Fruit fly (Drosophila melanogaster): ENCODE data around the gene Tti1.

The Tti1 gene

DNA sequence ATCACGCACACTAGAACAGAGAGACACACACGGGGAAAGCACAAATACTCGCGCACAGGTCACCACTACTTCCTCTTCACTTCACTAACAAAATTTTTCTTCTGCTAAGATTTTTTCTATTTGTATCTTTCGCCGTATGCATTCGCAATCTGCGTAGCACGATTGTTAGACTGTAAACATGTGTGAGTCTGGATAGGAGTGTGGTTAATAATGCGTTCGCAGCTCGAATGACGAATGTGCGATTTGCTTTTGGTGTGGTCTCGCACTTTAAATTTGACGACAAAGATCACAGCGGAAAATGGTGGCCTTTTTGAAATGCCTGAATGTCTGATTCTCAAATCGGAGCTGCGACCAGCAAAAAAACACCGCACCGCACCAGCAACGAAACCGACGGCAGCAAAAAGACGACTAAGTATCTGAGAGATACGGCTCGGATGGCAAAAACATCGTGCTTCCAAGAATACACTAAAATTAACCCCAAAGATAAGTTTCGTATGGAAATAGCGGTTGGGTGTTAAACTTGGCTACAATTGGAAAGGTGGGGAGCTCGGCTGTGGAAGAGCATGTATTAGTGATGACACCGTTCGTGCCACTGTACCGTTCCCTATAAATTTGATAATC lies 49.4 kb downstream of the Tti1 start, which contains the start of gene Unc-115a:
Gene Unc-115a, minus strand, starts transcription at position 410 of the 621 bp plus-strand sequence.
- TF ChIP-seq CG5204 (GFP tag; optimal IDR thresholded peaks at IDR 0.05) (no peak), CG7045 (GFP tag; optimal IDR thresholded peaks at IDR 0.05) (no peak), Clk (GFP tag; optimal IDR thresholded peaks at IDR 0.05) (no peak), CG14711 (tag; optimal IDR thresholded peaks at IDR 0.05) (no peak), ovo (GFP tag; optimal IDR thresholded peaks at IDR 0.05) (peak; percentile 49), bab1 (GFP tag; optimal IDR thresholded peaks at IDR 0.05) (peak; percentile 59), Mnt (GFP tag; optimal IDR thresholded peaks at IDR 0.05) (peak; percentile 87), cic (GFP tag; optimal IDR thresholded peaks at IDR 0.05) (peak; percentile 37), Hr96 (GFP tag; optimal IDR thresholded peaks at IDR 0.05) (no peak), Crg-1 (GFP tag; optimal IDR thresholded peaks at IDR 0.05) (peak; percentile 46), cnc (optimal IDR thresholded peaks at IDR 0.05) (no peak), CG33017 (tag; optimal IDR thresholded peaks at IDR 0.05) (peak; percentile 31), kay (GFP tag; ENCODE audit: borderline replicate concordance) (no peak), CG1620 (GFP tag; optimal IDR thresholded peaks at IDR 0.05) (peak; percentile 64), tj (GFP tag; optimal IDR thresholded peaks at IDR 0.05) (peak; percentile 50), CG12768 (GFP tag; optimal IDR thresholded peaks at IDR 0.05) (peak; percentile 33), pad (GFP tag; optimal IDR thresholded peaks at IDR 0.05) (no peak), CG7101 (tag; optimal IDR thresholded peaks at IDR 0.05) (peak; percentile 18), toe (GFP tag; optimal IDR thresholded peaks at IDR 0.05) (no peak), CG11617 (GFP tag; optimal IDR thresholded peaks at IDR 0.05) (peak; percentile 68)

DNA sequence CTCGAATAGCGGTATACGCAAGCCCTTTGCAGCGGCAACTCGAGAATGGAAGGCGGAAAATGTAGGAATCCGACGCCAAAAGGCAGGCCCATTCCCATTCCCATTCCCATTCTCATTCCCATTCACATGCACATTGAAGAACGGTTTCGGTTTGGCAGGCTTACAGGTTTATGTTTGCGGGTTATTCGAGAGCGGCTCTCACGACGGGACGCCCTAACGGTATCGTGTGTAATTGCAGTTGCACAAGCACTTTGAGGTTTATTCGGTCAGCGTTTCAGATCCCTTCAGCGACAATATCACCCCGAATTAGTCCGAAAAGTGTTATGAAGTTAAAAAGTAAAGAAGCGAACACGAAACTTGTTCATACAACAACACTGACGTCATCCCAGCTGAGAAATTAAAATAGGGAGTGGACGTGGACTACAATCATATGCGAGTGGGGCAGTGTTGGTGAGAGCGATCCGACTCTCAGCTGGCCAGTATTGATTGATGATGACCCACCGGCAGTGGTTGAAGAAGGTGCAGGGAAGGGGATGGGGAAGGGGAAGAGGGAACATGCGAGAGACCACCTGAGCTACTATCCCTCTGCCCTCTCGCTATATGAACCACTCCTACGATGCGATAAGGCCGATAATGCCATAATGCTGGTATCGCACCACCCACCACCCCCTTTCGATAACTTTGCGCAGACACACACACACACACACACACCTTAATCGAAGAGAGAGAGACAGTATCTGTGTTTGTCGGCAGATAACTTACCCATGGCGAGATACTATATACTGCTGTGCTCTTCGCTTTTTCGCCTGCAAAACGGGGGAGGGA lies 50.1 kb downstream of the Tti1 start:
- TF ChIP-seq CG12768 (GFP tag; optimal IDR thresholded peaks at IDR 0.05) (peak; percentile 52), CG33017 (tag; optimal IDR thresholded peaks at IDR 0.05) (no peak), Hr96 (GFP tag; optimal IDR thresholded peaks at IDR 0.05) (peak; percentile 37), CG1620 (GFP tag; optimal IDR thresholded peaks at IDR 0.05) (no peak), cnc (optimal IDR thresholded peaks at IDR 0.05) (no peak), CG7101 (tag; optimal IDR thresholded peaks at IDR 0.05) (peak; percentile 10), kay (GFP tag; ENCODE audit: borderline replicate concordance) (no peak), Mnt (GFP tag; optimal IDR thresholded peaks at IDR 0.05) (peak; percentile 64), Crg-1 (GFP tag; optimal IDR thresholded peaks at IDR 0.05) (peak; percentile 46), pad (GFP tag; optimal IDR thresholded peaks at IDR 0.05) (peak; percentile 91), CG14711 (tag; optimal IDR thresholded peaks at IDR 0.05) (no peak), bab1 (GFP tag; optimal IDR thresholded peaks at IDR 0.05) (no peak), CG7045 (GFP tag; optimal IDR thresholded peaks at IDR 0.05) (peak; percentile 51), toe (GFP tag; optimal IDR thresholded peaks at IDR 0.05) (peak; percentile 39), tj (GFP tag; optimal IDR thresholded peaks at IDR 0.05) (peak; percentile 42), ovo (GFP tag; optimal IDR thresholded peaks at IDR 0.05) (peak; percentile 96), CG5204 (GFP tag; optimal IDR thresholded peaks at IDR 0.05) (no peak), cic (GFP tag; optimal IDR thresholded peaks at IDR 0.05) (peak; percentile 97), CG11617 (GFP tag; optimal IDR thresholded peaks at IDR 0.05) (no peak), Clk (GFP tag; optimal IDR thresholded peaks at IDR 0.05) (peak; percentile 31)

DNA sequence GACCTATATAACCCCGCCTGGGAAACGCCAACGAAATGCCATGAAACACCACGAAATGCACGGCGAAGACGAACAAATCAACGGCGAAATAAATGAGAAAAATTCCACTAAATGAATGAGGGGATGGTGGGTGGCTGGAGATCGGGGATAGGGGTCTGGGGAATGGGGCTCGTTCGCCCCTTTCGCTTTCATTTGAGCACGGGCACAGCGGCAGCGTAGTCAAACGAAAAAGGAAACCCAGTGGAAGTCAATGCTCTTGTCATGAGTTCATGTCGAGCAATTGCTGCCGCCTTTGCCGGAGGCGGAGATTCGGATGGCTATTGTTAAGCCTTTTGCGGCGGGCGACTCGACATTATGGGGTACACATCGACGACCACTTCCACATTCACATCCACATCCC lies 51.2 kb downstream of the Tti1 start:
- TF ChIP-seq CG5204 (GFP tag; optimal IDR thresholded peaks at IDR 0.05) (no peak), CG12768 (GFP tag; optimal IDR thresholded peaks at IDR 0.05) (no peak), ovo (GFP tag; optimal IDR thresholded peaks at IDR 0.05) (no peak), kay (GFP tag; ENCODE audit: borderline replicate concordance) (no peak), cnc (optimal IDR thresholded peaks at IDR 0.05) (no peak), pad (GFP tag; optimal IDR thresholded peaks at IDR 0.05) (no peak), CG11617 (GFP tag; optimal IDR thresholded peaks at IDR 0.05) (no peak)

DNA sequence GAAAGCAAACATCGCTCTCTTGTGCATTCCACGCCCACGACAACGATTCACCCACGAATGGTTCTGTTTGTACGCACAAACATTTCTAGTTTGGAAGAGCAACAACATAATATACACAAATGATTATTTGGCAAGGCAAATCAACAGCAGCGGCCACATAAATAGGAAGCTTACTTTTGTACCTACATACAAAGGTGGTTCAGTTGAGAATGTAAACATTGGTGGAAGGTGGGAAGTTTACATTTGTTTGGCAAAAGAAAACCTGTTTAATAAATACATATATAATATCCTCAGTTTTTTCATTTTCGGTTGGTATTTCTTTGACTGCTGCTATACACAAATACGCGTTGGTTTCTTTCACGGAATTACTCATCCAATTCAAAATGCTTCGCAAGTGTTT lies 51.9 kb downstream of the Tti1 start:
- TF ChIP-seq cic (GFP tag; optimal IDR thresholded peaks at IDR 0.05) = no peak
- TF ChIP-seq Mnt (GFP tag; optimal IDR thresholded peaks at IDR 0.05) = peak; percentile 1
- TF ChIP-seq Hr96 (GFP tag; optimal IDR thresholded peaks at IDR 0.05) = no peak
- peak; percentile 52 for TF ChIP-seq CG7101 (tag; optimal IDR thresholded peaks at IDR 0.05)
- TF ChIP-seq kay (GFP tag; ENCODE audit: borderline replicate concordance) = peak; percentile 79
- TF ChIP-seq bab1 (GFP tag; optimal IDR thresholded peaks at IDR 0.05) = peak; percentile 76
- TF ChIP-seq CG14711 (tag; optimal IDR thresholded peaks at IDR 0.05) = peak; percentile 53

DNA sequence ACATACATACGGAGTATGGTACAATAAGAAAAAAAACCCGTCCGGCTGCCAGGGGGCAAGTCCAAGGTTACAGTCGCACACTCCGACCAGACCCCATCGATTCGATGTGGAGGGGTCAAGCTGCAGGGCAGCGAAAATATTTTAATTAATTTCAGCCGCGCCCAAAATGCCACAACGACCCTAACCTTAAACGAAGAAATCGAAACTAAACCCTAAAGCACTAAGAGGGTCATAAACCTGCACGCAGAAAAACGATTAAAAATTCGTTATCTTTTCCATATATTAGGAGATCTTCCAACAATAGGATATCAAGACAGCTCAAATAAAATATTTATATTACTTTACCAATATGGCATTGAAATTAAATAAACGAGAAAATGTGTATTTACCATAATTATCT lies 52.6 kb downstream of the Tti1 start:
- TF ChIP-seq Hr96 (GFP tag; optimal IDR thresholded peaks at IDR 0.05) (no peak), CG14711 (tag; optimal IDR thresholded peaks at IDR 0.05) (no peak), CG12768 (GFP tag; optimal IDR thresholded peaks at IDR 0.05) (no peak), CG1620 (GFP tag; optimal IDR thresholded peaks at IDR 0.05) (no peak), CG11617 (GFP tag; optimal IDR thresholded peaks at IDR 0.05) (no peak), tj (GFP tag; optimal IDR thresholded peaks at IDR 0.05) (no peak), CG33017 (tag; optimal IDR thresholded peaks at IDR 0.05) (no peak), pad (GFP tag; optimal IDR thresholded peaks at IDR 0.05) (no peak), Mnt (GFP tag; optimal IDR thresholded peaks at IDR 0.05) (no peak), CG7101 (tag; optimal IDR thresholded peaks at IDR 0.05) (no peak), bab1 (GFP tag; optimal IDR thresholded peaks at IDR 0.05) (no peak), toe (GFP tag; optimal IDR thresholded peaks at IDR 0.05) (no peak), CG5204 (GFP tag; optimal IDR thresholded peaks at IDR 0.05) (no peak), Crg-1 (GFP tag; optimal IDR thresholded peaks at IDR 0.05) (no peak), CG7045 (GFP tag; optimal IDR thresholded peaks at IDR 0.05) (no peak), Clk (GFP tag; optimal IDR thresholded peaks at IDR 0.05) (no peak), kay (GFP tag; ENCODE audit: borderline replicate concordance) (no peak), cic (GFP tag; optimal IDR thresholded peaks at IDR 0.05) (no peak), ovo (GFP tag; optimal IDR thresholded peaks at IDR 0.05) (no peak), cnc (optimal IDR thresholded peaks at IDR 0.05) (no peak)
